Worm (Caenorhabditis elegans): ENCODE measurements around the gene T17H7.7.
A peak's percentile ranks its signal among the peaks of the same experiment; 100 is the strongest.

T17H7.7 gene

DNA sequence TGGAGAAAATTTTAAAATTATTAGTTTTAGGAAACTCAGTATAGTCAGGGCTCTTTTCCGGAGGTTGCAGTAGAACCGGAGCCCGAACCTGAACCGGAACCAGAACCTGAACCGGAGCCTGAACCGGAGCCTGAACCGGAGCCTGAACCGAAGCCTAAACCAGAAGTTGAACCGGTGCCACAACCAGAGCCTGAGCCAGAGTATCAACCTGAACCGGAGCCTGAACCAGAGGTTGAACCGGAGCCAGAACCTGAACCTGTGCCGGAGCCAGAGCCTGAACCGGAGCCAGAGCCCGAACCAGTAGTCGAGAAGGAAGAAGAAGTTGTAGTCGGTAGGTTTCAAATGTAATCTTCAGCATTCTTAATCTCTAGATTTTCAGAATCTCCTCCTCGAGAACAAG is 10.6 kb upstream of the T17H7.7 start:
- no peak for TF ChIP-seq ztf-11 (tag; optimal IDR thresholded peaks at IDR 0.05)
- TF ChIP-seq nhr-76 (tag; optimal IDR thresholded peaks at IDR 0.05): no peak
- TF ChIP-seq ama-1 (optimal IDR thresholded peaks at IDR 0.05): no peak
- TF ChIP-seq zag-1 (tag; optimal IDR thresholded peaks at IDR 0.05): no peak
- no peak for TF ChIP-seq fkh-2 (tag; optimal IDR thresholded peaks at IDR 0.05)
- no peak for TF ChIP-seq snpc-4 (tag; optimal IDR thresholded peaks at IDR 0.05)
- no peak for TF ChIP-seq daf-12 (tag; optimal IDR thresholded peaks at IDR 0.05)
- no peak for TF ChIP-seq nhr-12 (tag; optimal IDR thresholded peaks at IDR 0.05)
- TF ChIP-seq nhr-23 (tag; optimal IDR thresholded peaks at IDR 0.05): no peak
- TF ChIP-seq lin-15B (tag; optimal IDR thresholded peaks at IDR 0.05): no peak
- TF ChIP-seq ceh-82 (tag; optimal IDR thresholded peaks at IDR 0.05): no peak
- no peak for TF ChIP-seq nhr-237 (tag; optimal IDR thresholded peaks at IDR 0.05)
- no peak for TF ChIP-seq nhr-77 (tag; optimal IDR thresholded peaks at IDR 0.05)
- TF ChIP-seq ZK546.5 (tag; optimal IDR thresholded peaks at IDR 0.05): no peak
- no peak for TF ChIP-seq eor-1 (tag; optimal IDR thresholded peaks at IDR 0.05)
- TF ChIP-seq elt-1 (tag; optimal IDR thresholded peaks at IDR 0.05): no peak
- TF ChIP-seq egl-5 (tag; optimal IDR thresholded peaks at IDR 0.05): no peak
- no peak for TF ChIP-seq lin-39 (tag; optimal IDR thresholded peaks at IDR 0.05)

- TF ChIP-seq lin-15B (tag; optimal IDR thresholded peaks at IDR 0.05): no peak
- no peak for TF ChIP-seq fos-1 (tag; optimal IDR thresholded peaks at IDR 0.05)
- no peak for TF ChIP-seq nhr-77 (tag; optimal IDR thresholded peaks at IDR 0.05)
- no peak for TF ChIP-seq jun-1 (tag; optimal IDR thresholded peaks at IDR 0.05)
- TF ChIP-seq fkh-2 (tag; optimal IDR thresholded peaks at IDR 0.05): no peak
- TF ChIP-seq nhr-11 (tag; optimal IDR thresholded peaks at IDR 0.05): no peak
Observed at ce11 chrIII:764884-765283, 7.0 kb upstream of the T17H7.7 start, which contains the start of gene ptl-1. Gene ptl-1 (plus strand): TSS chrIII:765184.

- TF ChIP-seq lin-15B (tag; optimal IDR thresholded peaks at IDR 0.05) (peak; percentile 18), aly-2 (tag; optimal IDR thresholded peaks at IDR 0.05) (no peak), lin-39 (tag; optimal IDR thresholded peaks at IDR 0.05) (peak; percentile 49), zag-1 (tag; optimal IDR thresholded peaks at IDR 0.05) (no peak), nhr-28 (tag; optimal IDR thresholded peaks at IDR 0.05) (no peak), pqm-1 (tag; optimal IDR thresholded peaks at IDR 0.05) (no peak), ztf-4 (tag; optimal IDR thresholded peaks at IDR 0.05) (no peak), nhr-77 (tag; optimal IDR thresholded peaks at IDR 0.05) (no peak), egl-5 (tag; optimal IDR thresholded peaks at IDR 0.05) (no peak), fkh-10 (GFP tag; optimal IDR thresholded peaks at IDR 0.05) (peak; percentile 57), elt-3 (tag; optimal IDR thresholded peaks at IDR 0.05) (no peak), nfya-1 (tag; optimal IDR thresholded peaks at IDR 0.05; ENCODE audit: insufficient read depth) (peak; percentile 47), sea-2 (GFP tag; optimal IDR thresholded peaks at IDR 0.05) (no peak), elt-1 (tag; optimal IDR thresholded peaks at IDR 0.05) (no peak), lsy-12 (tag; optimal IDR thresholded peaks at IDR 0.05) (no peak), elt-2 (tag; optimal IDR thresholded peaks at IDR 0.05) (no peak), ceh-82 (tag; optimal IDR thresholded peaks at IDR 0.05) (no peak), nhr-43 (tag; optimal IDR thresholded peaks at IDR 0.05; ENCODE audit: poor library complexity, severe bottlenecking) (no peak), daf-12 (tag; optimal IDR thresholded peaks at IDR 0.05) (no peak), nhr-23 (tag; optimal IDR thresholded peaks at IDR 0.05) (no peak)
Observed at ce11 chrIII:764404-764803, 6.5 kb upstream of the T17H7.7 start.

- TF ChIP-seq nhr-237 (tag; optimal IDR thresholded peaks at IDR 0.05): no peak
- no peak for TF ChIP-seq daf-12 (tag; optimal IDR thresholded peaks at IDR 0.05)
- no peak for TF ChIP-seq nhr-43 (tag; optimal IDR thresholded peaks at IDR 0.05; ENCODE audit: poor library complexity, severe bottlenecking)
- no peak for TF ChIP-seq nhr-77 (tag; optimal IDR thresholded peaks at IDR 0.05)
- TF ChIP-seq nhr-76 (tag; optimal IDR thresholded peaks at IDR 0.05): no peak
- no peak for TF ChIP-seq elt-1 (tag; optimal IDR thresholded peaks at IDR 0.05)
- no peak for TF ChIP-seq ceh-28 (tag; optimal IDR thresholded peaks at IDR 0.05)
- TF ChIP-seq fkh-10 (GFP tag; optimal IDR thresholded peaks at IDR 0.05): no peak
- no peak for TF ChIP-seq unc-62 (GFP tag; optimal IDR thresholded peaks at IDR 0.05)
- TF ChIP-seq pha-4 (tag; optimal IDR thresholded peaks at IDR 0.05): no peak
- no peak for TF ChIP-seq nfya-1 (tag; optimal IDR thresholded peaks at IDR 0.05; ENCODE audit: insufficient read depth)
- TF ChIP-seq ceh-16 (tag; optimal IDR thresholded peaks at IDR 0.05): no peak
- TF ChIP-seq zag-1 (tag; optimal IDR thresholded peaks at IDR 0.05): no peak
- no peak for TF ChIP-seq eor-1 (tag; optimal IDR thresholded peaks at IDR 0.05)
- no peak for TF ChIP-seq nhr-12 (tag; optimal IDR thresholded peaks at IDR 0.05)
- TF ChIP-seq fos-1 (tag; optimal IDR thresholded peaks at IDR 0.05): no peak
- no peak for TF ChIP-seq hmg-11 (tag; optimal IDR thresholded peaks at IDR 0.05)
Observed at ce11 chrIII:762508-762907, 4.6 kb upstream of the T17H7.7 start.
